Fruit fly (Drosophila melanogaster) whole organism, wandering third instar larva: Measurements from ENCODE around the gene Naxe.

Source experiments
- Dfd ChIP-seq: fragments of >200 bp; optimal IDR thresholded peaks from 2 replicates; lab custom pipeline; 2017; ENCODE audit warnings: missing biosample characterization, missing genetic modification characterization
- Dif ChIP-seq: fragments of 200-275, 200-300 bp; sonication (Bioruptor generic); optimal IDR thresholded peaks from 2 replicates; lab custom pipeline; 2018; ENCODE audit warnings: missing biosample characterization, missing genetic modification characterization; ENCODE audit not compliant: partially characterized antibody
- Hr78 ChIP-seq: fragments of >200 bp; optimal IDR thresholded peaks from 2 replicates; lab custom pipeline; 2017; ENCODE audit warnings: missing biosample characterization, missing genetic modification characterization
- Hr83 ChIP-seq: fragments of 200-300 bp; sonication (Bioruptor generic); optimal IDR thresholded peaks from 2 replicates; lab custom pipeline; 2016; ENCODE audit warnings: missing biosample characterization, mild to moderate bottlenecking, missing genetic modification characterization, moderate library complexity; ENCODE audit not compliant: poor library complexity, severe bottlenecking
- Myc ChIP-seq: fragments of >200 bp; optimal IDR thresholded peaks from 2 replicates; lab custom pipeline; 2017
- Sp1 ChIP-seq: fragments of 200-800 bp; sonication (Bioruptor generic); optimal IDR thresholded peaks from 3 replicates; lab custom pipeline; 2019; ENCODE audit warnings: missing biosample characterization, mild to moderate bottlenecking, missing genetic modification characterization, moderate library complexity
- brk ChIP-seq: fragments of 200-800 bp; sonication (Bioruptor generic); optimal IDR thresholded peaks from 2 replicates; lab custom pipeline; 2016; ENCODE audit warnings: missing biosample characterization, mild to moderate bottlenecking, missing genetic modification characterization
- dsf ChIP-seq: sonication (Bioruptor generic); optimal IDR thresholded peaks from 2 replicates; lab custom pipeline; 2016; ENCODE audit warnings: missing biosample characterization, missing genetic modification characterization, borderline replicate concordance
- foxo ChIP-seq, 2 experiments: fragments of 200-800 bp; sonication (Bioruptor generic); optimal IDR thresholded peaks; 2 replicates in 1 of 2; 3 replicates in 1 of 2; lab custom pipeline; 2016 to 2017; ENCODE audit warnings: missing biosample characterization in 2 of 2, missing genetic modification characterization in 2 of 2
- lola ChIP-seq: fragments of >200 bp; optimal IDR thresholded peaks from 2 replicates; lab custom pipeline; 2017; ENCODE audit warnings: missing biosample characterization, missing genetic modification characterization
- psq ChIP-seq: fragments of 200-800 bp; sonication (Bioruptor generic); optimal IDR thresholded peaks from 3 replicates; lab custom pipeline; 2017; ENCODE audit warnings: missing biosample characterization, mild to moderate bottlenecking, missing genetic modification characterization, moderate library complexity
- sage ChIP-seq: fragments of 200-800 bp; sonication (Bioruptor generic); optimal IDR thresholded peaks from 2 replicates; lab custom pipeline; 2016; ENCODE audit warnings: missing biosample characterization, mild to moderate bottlenecking, missing genetic modification characterization
- usp ChIP-seq: fragments of >200 bp; optimal IDR thresholded peaks from 2 replicates; lab custom pipeline; 2017; ENCODE audit warnings: missing biosample characterization, missing genetic modification characterization

DNA sequence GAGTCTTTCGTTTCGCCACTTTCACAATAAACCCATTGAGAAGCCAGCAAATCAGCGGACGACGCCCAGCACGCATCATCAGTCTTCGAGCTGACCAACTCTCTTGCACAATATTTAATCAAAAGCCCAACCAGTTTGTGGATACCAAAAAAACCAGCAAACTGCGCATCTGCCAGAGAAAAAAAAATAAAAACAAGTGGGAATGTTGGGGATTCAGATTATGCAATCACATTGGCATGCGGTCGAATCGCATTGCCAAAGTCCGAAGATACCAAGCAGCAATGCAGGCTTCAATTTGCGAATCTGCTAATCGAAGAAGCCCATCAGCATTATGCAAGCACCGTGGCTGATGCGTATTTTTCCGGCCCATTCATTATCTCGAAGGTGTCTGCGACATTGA lies 39.2 kb downstream of the Naxe start:
- no peak for TF ChIP-seq lola
- no peak for TF ChIP-seq foxo (GFP tag; optimal IDR thresholded peaks at IDR 0.05; lab: Kevin White, UChicago)
- TF ChIP-seq usp (GFP tag; lab: Kevin White, UChicago), result no peak
- TF ChIP-seq Sp1, result no peak
- TF ChIP-seq brk (GFP tag; lab: Kevin White, UChicago), result no peak
- no peak for TF ChIP-seq dsf (GFP tag; lab: Kevin White, UChicago)
- TF ChIP-seq psq, result no peak
- TF ChIP-seq Dfd (GFP tag; lab: Kevin White, UChicago), result no peak
- no peak for TF ChIP-seq Hr83 (GFP tag; lab: Kevin White, UChicago)
- TF ChIP-seq Hr78 (GFP tag; lab: Kevin White, UChicago), result no peak
- no peak for TF ChIP-seq sage (GFP tag; lab: Kevin White, UChicago)
- no peak for TF ChIP-seq Dif (GFP tag; lab: Kevin White, UChicago)
- TF ChIP-seq Myc (lab: Kevin White, UChicago), result no peak
